Worm (Caenorhabditis elegans): Measurements from ENCODE around the gene rabn-5.

The rabn-5 gene

ce11 chrIII:5900709-5901108 lies 36.4 kb downstream of the rabn-5 start:
- TF ChIP-seq hmg-4 (GFP tag; optimal IDR thresholded peaks at IDR 0.05) (no peak), tbx-11 (GFP tag; IDR thresholded peaks at IDR 0.05) (no peak), ceh-36 (tag; optimal IDR thresholded peaks at IDR 0.05) (no peak), B0310.2 (tag; optimal IDR thresholded peaks at IDR 0.05) (no peak), hmbx-1 (tag; optimal IDR thresholded peaks at IDR 0.05) (no peak), hnd-1 (tag; optimal IDR thresholded peaks at IDR 0.05) (no peak), ceh-13 (GFP tag; optimal IDR thresholded peaks at IDR 0.05) (no peak), F13C5.2 (tag; optimal IDR thresholded peaks at IDR 0.05) (no peak), pes-1 (GFP tag; IDR thresholded peaks at IDR 0.05) (no peak), scrt-1 (GFP tag; IDR thresholded peaks at IDR 0.05) (no peak), tbx-37 (GFP tag; conservative IDR thresholded peaks at IDR 0.05) (no peak), tra-4 (tag; optimal IDR thresholded peaks at IDR 0.05) (no peak), aly-1 (tag; optimal IDR thresholded peaks at IDR 0.05) (no peak), sea-1 (GFP tag; conservative IDR thresholded peaks at IDR 0.05) (no peak), ets-7 (tag; optimal IDR thresholded peaks at IDR 0.05) (no peak), flt-1 (GFP tag; IDR thresholded peaks at IDR 0.05) (no peak; the same call in 1 of the 2 replicates), ama-1 (optimal IDR thresholded peaks at IDR 0.05) (no peak)

ce11 chrIII:5902558-5902957 lies 38.2 kb downstream of the rabn-5 start:
- TF ChIP-seq B0310.2 (tag; optimal IDR thresholded peaks at IDR 0.05) (no peak), aly-1 (tag; optimal IDR thresholded peaks at IDR 0.05) (no peak), ceh-13 (GFP tag; optimal IDR thresholded peaks at IDR 0.05) (no peak), tbx-37 (GFP tag; conservative IDR thresholded peaks at IDR 0.05) (no peak), ceh-36 (tag; optimal IDR thresholded peaks at IDR 0.05) (no peak), sea-1 (GFP tag; conservative IDR thresholded peaks at IDR 0.05) (no peak), hmg-4 (GFP tag; optimal IDR thresholded peaks at IDR 0.05) (no peak)

ce11 chrIII:5906059-5906458 lies 41.7 kb downstream of the rabn-5 start, which contains the start of gene dpff-1:
Gene dpff-1, minus strand, starts transcription at chrIII:5906346.
- peak; percentile 23 for TF ChIP-seq F13C5.2 (tag; optimal IDR thresholded peaks at IDR 0.05)
- TF ChIP-seq B0310.2 (tag; optimal IDR thresholded peaks at IDR 0.05) = no peak

ce11 chrIII:5906749-5907148 lies 42.4 kb downstream of the rabn-5 start, which contains the start of gene erd-2.2:
Gene erd-2.2, plus strand, starts transcription at chrIII:5907049.
- TF ChIP-seq hmg-4 (GFP tag; optimal IDR thresholded peaks at IDR 0.05) (no peak), B0310.2 (tag; optimal IDR thresholded peaks at IDR 0.05) (no peak), ama-1 (optimal IDR thresholded peaks at IDR 0.05) (no peak), scrt-1 (GFP tag; IDR thresholded peaks at IDR 0.05) (no peak), F13C5.2 (tag; optimal IDR thresholded peaks at IDR 0.05) (no peak), pes-1 (GFP tag; IDR thresholded peaks at IDR 0.05) (no peak), sea-1 (GFP tag; conservative IDR thresholded peaks at IDR 0.05) (no peak), aly-1 (tag; optimal IDR thresholded peaks at IDR 0.05) (no peak), tbx-37 (GFP tag; conservative IDR thresholded peaks at IDR 0.05) (no peak)

- TF ChIP-seq scrt-1 (GFP tag; IDR thresholded peaks at IDR 0.05) (no peak), sea-1 (GFP tag; conservative IDR thresholded peaks at IDR 0.05) (no peak), ets-7 (tag; optimal IDR thresholded peaks at IDR 0.05) (no peak), F13C5.2 (tag; optimal IDR thresholded peaks at IDR 0.05) (no peak), aly-1 (tag; optimal IDR thresholded peaks at IDR 0.05) (no peak), ama-1 (optimal IDR thresholded peaks at IDR 0.05) (no peak), tra-4 (tag; optimal IDR thresholded peaks at IDR 0.05) (no peak), tbx-11 (GFP tag; IDR thresholded peaks at IDR 0.05) (no peak), pes-1 (GFP tag; IDR thresholded peaks at IDR 0.05) (no peak)
Measured at ce11 chrIII:5908408-5908807, 44.1 kb downstream of the rabn-5 start, which contains the start of gene C28H8.3. Gene C28H8.3, plus strand, starts transcription at chrIII:5908700.

ce11 chrIII:5914717-5915116 lies 50.4 kb downstream of the rabn-5 start:
- peak; percentile 23 for TF ChIP-seq aly-1 (tag; optimal IDR thresholded peaks at IDR 0.05)
- no peak for TF ChIP-seq scrt-1 (GFP tag; IDR thresholded peaks at IDR 0.05)
- TF ChIP-seq tra-4 (tag; optimal IDR thresholded peaks at IDR 0.05) = no peak
- TF ChIP-seq tbx-37 (GFP tag; conservative IDR thresholded peaks at IDR 0.05) = no peak
- no peak for TF ChIP-seq sea-1 (GFP tag; conservative IDR thresholded peaks at IDR 0.05)
- TF ChIP-seq ama-1 (optimal IDR thresholded peaks at IDR 0.05) = no peak

- no peak for TF ChIP-seq F13C5.2 (tag; optimal IDR thresholded peaks at IDR 0.05)
Measured at ce11 chrIII:5915926-5916325, 51.6 kb downstream of the rabn-5 start.

Measured in whole organism, early embryonic.